Worm (Caenorhabditis elegans) whole organism, L4 larva: ENCODE data around the gene pde-2.

Experiments
- lin-15B ChIP-seq: fragments of 150-350 bp; sonication (generic microtip); optimal IDR thresholded peaks from 3 replicates; lab custom pipeline; 2014; ENCODE audit warnings: missing biosample characterization, missing genetic modification characterization
- unc-62 ChIP-seq, 3 experiments: fragments of 150-350 bp in 1 of 3; sonication (generic microtip); optimal IDR thresholded peaks in 2 of 3; peaks in 1 of 3; 1 replicate in 1 of 3; 2 replicates in 2 of 3; lab custom pipeline; 2014 to 2017; ENCODE audit warnings: missing biosample characterization in 3 of 3, missing genetic modification characterization in 3 of 3, missing genetic modification reagents in 3 of 3, missing genotype in 1 of 3

ce11 chrIII:8996686-8997085 lies 15.0 kb upstream of the pde-2 start, which contains the start of gene skat-1:
- TF ChIP-seq unc-62 (GFP tag; optimal IDR thresholded peaks at IDR 0.05 in 1 of 2; lab: Kevin White, UChicago): no peak
- no peak for TF ChIP-seq unc-62 (tag; optimal IDR thresholded peaks at IDR 0.05; lab: Kevin White, UChicago)
- no peak for TF ChIP-seq lin-15B
